Worm (Caenorhabditis elegans): ENCODE measurements around the gene F14F8.9.

Gene F14F8.9

DNA sequence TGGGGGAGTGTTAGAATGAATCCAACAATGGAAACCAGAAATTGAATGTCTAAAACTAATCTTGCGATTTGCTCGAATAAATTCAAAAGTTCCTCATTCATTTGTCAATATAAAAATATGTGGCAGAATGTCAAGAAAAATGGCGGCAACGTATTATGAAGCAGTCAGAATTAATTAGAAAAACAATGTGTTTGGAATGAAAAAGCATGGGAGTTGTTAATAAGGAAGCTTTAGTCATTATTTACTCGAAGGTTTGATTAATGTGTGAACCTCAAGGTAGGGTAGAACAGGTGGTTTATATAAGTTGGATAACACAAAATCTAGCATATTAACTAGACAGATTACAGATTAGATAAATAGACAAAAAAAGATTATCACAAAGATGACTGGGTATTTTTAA is 30.2 kb downstream of the F14F8.9 start, which contains the start of gene srw-76:
Gene srw-76, minus strand, starts transcription at position 101 of the 400 bp plus-strand sequence.
- TF ChIP-seq hnd-1 (tag; optimal IDR thresholded peaks at IDR 0.05), result no peak
- no peak for TF ChIP-seq tra-4 (tag; optimal IDR thresholded peaks at IDR 0.05)
- no peak for TF ChIP-seq scrt-1 (GFP tag; IDR thresholded peaks at IDR 0.05)
- TF ChIP-seq ets-7 (tag; optimal IDR thresholded peaks at IDR 0.05), result no peak
- TF ChIP-seq hmbx-1 (tag; optimal IDR thresholded peaks at IDR 0.05), result no peak

DNA sequence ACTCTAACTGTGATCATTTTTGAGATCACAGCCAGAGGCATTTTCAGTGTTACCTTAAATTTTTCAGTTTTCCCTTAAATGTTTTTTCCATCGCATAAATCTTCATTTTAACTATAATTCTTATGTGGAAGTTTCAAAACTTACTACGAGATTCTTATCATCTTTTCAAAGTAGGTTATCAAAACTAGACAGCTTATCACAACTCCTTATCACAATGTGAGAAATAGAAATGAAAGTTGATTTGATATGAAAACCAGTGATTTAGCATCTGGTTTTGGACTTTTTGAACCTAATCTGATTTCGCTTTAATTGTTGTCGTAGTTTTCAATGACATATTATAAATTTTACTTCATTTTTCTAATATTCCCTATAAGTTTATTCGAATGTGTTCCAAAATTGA is 32.5 kb downstream of the F14F8.9 start, which contains the start of gene mltn-11:
Gene mltn-11, plus strand, starts transcription at position 276 of the 400 bp plus-strand sequence.
- TF ChIP-seq hmg-4 (GFP tag; optimal IDR thresholded peaks at IDR 0.05) (no peak), aly-1 (tag; optimal IDR thresholded peaks at IDR 0.05) (no peak), pes-1 (GFP tag; IDR thresholded peaks at IDR 0.05) (no peak), ets-7 (tag; optimal IDR thresholded peaks at IDR 0.05) (no peak), hnd-1 (tag; optimal IDR thresholded peaks at IDR 0.05) (no peak), ama-1 (optimal IDR thresholded peaks at IDR 0.05) (no peak), ceh-13 (GFP tag; optimal IDR thresholded peaks at IDR 0.05) (no peak), tra-4 (tag; optimal IDR thresholded peaks at IDR 0.05) (no peak), hmbx-1 (tag; optimal IDR thresholded peaks at IDR 0.05) (no peak), tbx-37 (GFP tag; conservative IDR thresholded peaks at IDR 0.05) (no peak), sea-1 (GFP tag; conservative IDR thresholded peaks at IDR 0.05) (no peak), flt-1 (GFP tag; IDR thresholded peaks at IDR 0.05) (no peak)

DNA sequence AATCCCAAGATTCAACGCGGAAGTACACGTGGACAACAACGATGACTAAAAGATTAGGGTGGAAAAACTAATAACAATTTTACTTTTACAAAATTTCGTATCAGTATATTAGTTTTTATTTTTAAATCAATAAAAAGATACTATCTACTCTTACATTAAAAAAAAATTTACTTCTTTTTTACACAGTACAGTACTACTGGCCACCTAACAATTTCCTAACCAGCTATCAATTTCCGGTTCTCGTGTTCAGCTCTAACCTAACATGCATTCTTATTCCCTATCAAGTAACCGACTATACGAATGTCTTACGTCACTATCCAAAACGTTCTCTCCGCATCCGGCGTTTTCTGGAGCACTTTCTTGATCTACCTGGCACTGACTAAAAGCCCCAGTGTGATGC is 38.8 kb downstream of the F14F8.9 start, which contains the start of gene srd-21:
Gene srd-21, plus strand, starts transcription at position 301 of the 400 bp plus-strand sequence.
- TF ChIP-seq hnd-1 (tag; optimal IDR thresholded peaks at IDR 0.05), result no peak
- TF ChIP-seq tra-4 (tag; optimal IDR thresholded peaks at IDR 0.05), result no peak
- TF ChIP-seq tbx-11 (GFP tag; IDR thresholded peaks at IDR 0.05), result no peak
- TF ChIP-seq aly-1 (tag; optimal IDR thresholded peaks at IDR 0.05), result no peak
- no peak for TF ChIP-seq hmbx-1 (tag; optimal IDR thresholded peaks at IDR 0.05)

DNA sequence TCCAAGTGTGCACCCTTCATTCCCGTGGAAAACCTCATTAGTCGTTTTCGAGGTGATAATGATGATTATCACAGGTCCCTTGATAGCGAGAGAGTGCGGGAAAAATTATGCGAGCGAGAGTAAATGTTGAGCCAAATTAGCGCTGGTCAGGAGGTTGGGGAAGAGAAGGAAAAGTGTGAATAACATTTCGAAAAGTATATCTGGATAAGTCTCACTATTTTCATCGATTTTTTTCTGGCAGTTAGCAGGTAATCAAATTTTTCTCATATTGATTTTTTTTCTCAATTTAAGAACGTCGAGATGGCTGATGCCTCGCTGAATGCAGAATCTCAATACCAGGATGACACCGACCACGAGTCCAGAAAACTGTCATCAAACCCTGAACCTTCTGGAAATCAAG is 39.4 kb downstream of the F14F8.9 start, which contains the start of gene W06G6.2:
Gene W06G6.2, plus strand, starts transcription at position 301 of the 400 bp plus-strand sequence.
- TF ChIP-seq ama-1 (optimal IDR thresholded peaks at IDR 0.05), result no peak
- no peak for TF ChIP-seq flt-1 (GFP tag; IDR thresholded peaks at IDR 0.05)
- no peak for TF ChIP-seq tbx-11 (GFP tag; IDR thresholded peaks at IDR 0.05)
- no peak for TF ChIP-seq tra-4 (tag; optimal IDR thresholded peaks at IDR 0.05)
- TF ChIP-seq hmg-4 (GFP tag; optimal IDR thresholded peaks at IDR 0.05), result no peak
- no peak for TF ChIP-seq hmbx-1 (tag; optimal IDR thresholded peaks at IDR 0.05)
- no peak for TF ChIP-seq tbx-37 (GFP tag; conservative IDR thresholded peaks at IDR 0.05)
- TF ChIP-seq hnd-1 (tag; optimal IDR thresholded peaks at IDR 0.05), result no peak
- no peak for TF ChIP-seq ets-7 (tag; optimal IDR thresholded peaks at IDR 0.05)
- TF ChIP-seq pes-1 (GFP tag; IDR thresholded peaks at IDR 0.05), result no peak
- TF ChIP-seq ceh-36 (tag; optimal IDR thresholded peaks at IDR 0.05), result no peak
- TF ChIP-seq aly-1 (tag; optimal IDR thresholded peaks at IDR 0.05), result no peak
- TF ChIP-seq sea-1 (GFP tag; conservative IDR thresholded peaks at IDR 0.05), result no peak
- no peak for TF ChIP-seq B0310.2 (tag; optimal IDR thresholded peaks at IDR 0.05)
- no peak for TF ChIP-seq scrt-1 (GFP tag; IDR thresholded peaks at IDR 0.05)
- no peak for TF ChIP-seq ceh-13 (GFP tag; optimal IDR thresholded peaks at IDR 0.05)
- TF ChIP-seq F13C5.2 (tag; optimal IDR thresholded peaks at IDR 0.05), result no peak

DNA sequence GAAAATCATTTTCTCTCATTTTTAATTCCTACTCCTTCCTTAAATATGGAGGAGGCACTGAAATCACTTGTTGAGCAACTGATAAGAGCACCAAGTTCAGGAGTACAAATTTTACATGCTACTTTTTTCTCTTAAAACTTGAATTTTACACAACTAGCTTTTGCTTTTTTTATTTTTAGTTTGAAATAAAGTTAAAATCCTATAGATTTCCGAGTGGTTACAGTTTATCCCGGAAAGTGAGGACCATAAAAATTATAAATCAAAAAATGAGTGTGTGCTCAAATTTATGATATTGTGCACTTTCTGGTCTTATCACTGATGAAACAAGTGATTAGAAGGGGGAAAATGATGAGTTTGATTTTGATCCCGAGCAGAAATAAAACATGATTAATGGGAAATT is 40.4 kb downstream of the F14F8.9 start, which contains the start of gene oac-53:
Gene oac-53, minus strand, starts transcription at position 9 of the 400 bp plus-strand sequence.
- TF ChIP-seq tbx-37 (GFP tag; conservative IDR thresholded peaks at IDR 0.05) (no peak), ceh-13 (GFP tag; optimal IDR thresholded peaks at IDR 0.05) (no peak), aly-1 (tag; optimal IDR thresholded peaks at IDR 0.05) (no peak), hmg-4 (GFP tag; optimal IDR thresholded peaks at IDR 0.05) (no peak), sea-1 (GFP tag; conservative IDR thresholded peaks at IDR 0.05) (no peak), tbx-11 (GFP tag; IDR thresholded peaks at IDR 0.05) (no peak)

DNA sequence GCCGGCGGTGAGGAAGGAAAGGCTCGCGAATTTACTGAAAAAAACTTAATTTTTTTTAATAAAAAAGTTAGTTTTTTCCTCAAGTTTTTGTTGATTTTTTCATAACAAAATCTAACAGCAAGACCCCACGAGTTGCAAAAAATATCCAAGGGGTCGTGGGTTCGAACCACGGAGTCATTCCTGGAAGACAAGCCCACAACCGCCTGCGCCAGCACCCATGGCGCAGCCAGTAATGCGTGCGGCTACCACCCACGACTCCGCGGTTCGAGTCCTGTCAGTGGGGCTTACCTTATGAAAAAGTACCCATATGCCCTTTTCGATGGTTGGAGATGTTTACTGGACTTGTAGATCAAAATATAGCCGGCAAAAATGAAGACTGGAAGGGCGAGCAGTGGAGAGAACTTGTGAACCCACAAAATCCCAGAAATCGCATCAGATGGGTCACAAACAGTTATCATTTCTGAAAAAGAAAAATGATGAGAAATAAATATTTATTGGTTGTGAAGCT is 45.6 kb downstream of the F14F8.9 start, which contains the start of gene Y70C5A.2:
Gene Y70C5A.2, minus strand, starts transcription at position 458 of the 508 bp plus-strand sequence.
- TF ChIP-seq flt-1 (GFP tag; IDR thresholded peaks at IDR 0.05) (no peak), hmg-4 (GFP tag; optimal IDR thresholded peaks at IDR 0.05) (no peak), tra-4 (tag; optimal IDR thresholded peaks at IDR 0.05) (no peak), tbx-11 (GFP tag; IDR thresholded peaks at IDR 0.05) (no peak)

DNA sequence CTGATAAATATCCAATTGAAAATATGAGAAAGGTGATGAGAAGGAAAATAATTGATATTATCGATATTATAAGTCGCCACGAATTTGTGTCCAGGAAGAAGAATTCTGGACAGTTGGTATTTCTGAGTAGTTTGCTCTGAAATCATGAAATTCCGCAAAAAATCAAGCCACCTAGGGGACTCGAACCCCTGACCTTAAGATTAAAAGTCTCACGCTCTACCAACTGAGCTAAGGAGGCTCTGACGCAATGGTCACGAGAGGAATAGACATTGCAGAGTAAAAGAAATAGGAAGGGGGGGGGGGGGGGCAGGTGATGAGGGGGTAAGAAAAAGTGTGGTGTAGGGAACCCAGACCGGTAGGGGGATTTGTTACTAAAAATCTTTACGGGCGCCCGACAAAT is 46.5 kb downstream of the F14F8.9 start:
- TF ChIP-seq tbx-11 (GFP tag; IDR thresholded peaks at IDR 0.05) (peak; percentile 75), ceh-36 (tag; optimal IDR thresholded peaks at IDR 0.05) (peak; percentile 75), hmg-4 (GFP tag; optimal IDR thresholded peaks at IDR 0.05) (no peak), B0310.2 (tag; optimal IDR thresholded peaks at IDR 0.05) (peak; percentile 8), tbx-37 (GFP tag; conservative IDR thresholded peaks at IDR 0.05) (peak; percentile 56), scrt-1 (GFP tag; IDR thresholded peaks at IDR 0.05) (0 out of 2 replicates have a peak, but pooled peaks have one; percentile 58), tra-4 (tag; optimal IDR thresholded peaks at IDR 0.05) (no peak), hmbx-1 (tag; optimal IDR thresholded peaks at IDR 0.05) (no peak), flt-1 (GFP tag; IDR thresholded peaks at IDR 0.05) (peak; percentile 79), ceh-13 (GFP tag; optimal IDR thresholded peaks at IDR 0.05) (peak; percentile 51), ama-1 (optimal IDR thresholded peaks at IDR 0.05) (no peak), aly-1 (tag; optimal IDR thresholded peaks at IDR 0.05) (peak; percentile 20), F13C5.2 (tag; optimal IDR thresholded peaks at IDR 0.05) (peak; percentile 35), hnd-1 (tag; optimal IDR thresholded peaks at IDR 0.05) (no peak), sea-1 (GFP tag; conservative IDR thresholded peaks at IDR 0.05) (peak; percentile 65; the same call in 1 of the 2 replicates), pes-1 (GFP tag; IDR thresholded peaks at IDR 0.05) (peak; percentile 84), ets-7 (tag; optimal IDR thresholded peaks at IDR 0.05) (no peak)

DNA sequence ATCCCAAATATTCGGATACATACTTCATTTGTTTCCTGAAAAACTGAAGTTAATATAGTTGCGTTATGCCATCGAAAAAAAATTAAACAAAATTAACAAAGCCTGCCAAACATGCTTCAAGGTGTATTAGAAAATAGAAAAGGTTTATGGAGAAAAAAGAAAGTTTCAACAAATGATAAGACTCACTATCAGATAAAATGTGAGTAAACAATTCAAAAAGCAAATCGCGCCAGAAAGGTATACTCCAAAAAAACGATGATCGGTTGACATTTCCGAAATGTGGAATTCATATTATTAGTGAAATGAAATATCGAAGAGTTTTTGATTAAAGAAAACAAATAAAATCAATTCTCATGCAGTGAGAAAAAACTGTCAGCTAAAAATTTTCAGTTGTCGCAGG is 47.5 kb downstream of the F14F8.9 start, which contains the start of gene Y70C5A.3:
Gene Y70C5A.3, minus strand, starts transcription at position 50 of the 400 bp plus-strand sequence.
- TF ChIP-seq aly-1 (tag; optimal IDR thresholded peaks at IDR 0.05) (no peak), ceh-36 (tag; optimal IDR thresholded peaks at IDR 0.05) (no peak), F13C5.2 (tag; optimal IDR thresholded peaks at IDR 0.05) (no peak), tra-4 (tag; optimal IDR thresholded peaks at IDR 0.05) (no peak), scrt-1 (GFP tag; IDR thresholded peaks at IDR 0.05) (no peak), hnd-1 (tag; optimal IDR thresholded peaks at IDR 0.05) (no peak), ets-7 (tag; optimal IDR thresholded peaks at IDR 0.05) (no peak), tbx-11 (GFP tag; IDR thresholded peaks at IDR 0.05) (no peak), B0310.2 (tag; optimal IDR thresholded peaks at IDR 0.05) (no peak), ceh-13 (GFP tag; optimal IDR thresholded peaks at IDR 0.05) (no peak), hmbx-1 (tag; optimal IDR thresholded peaks at IDR 0.05) (no peak), tbx-37 (GFP tag; conservative IDR thresholded peaks at IDR 0.05) (no peak), ama-1 (optimal IDR thresholded peaks at IDR 0.05) (no peak), pes-1 (GFP tag; IDR thresholded peaks at IDR 0.05) (no peak), hmg-4 (GFP tag; optimal IDR thresholded peaks at IDR 0.05) (no peak), flt-1 (GFP tag; IDR thresholded peaks at IDR 0.05) (no peak), sea-1 (GFP tag; conservative IDR thresholded peaks at IDR 0.05) (no peak)

All from whole organism, early embryonic.